Worm (Caenorhabditis elegans) whole organism, late embryonic: ENCODE data around the gene Y48A6C.4.

Source experiments
- C08G9.2 ChIP-seq: sonication (generic microtip); optimal IDR thresholded peaks from 2 replicates; lab custom pipeline; 2016; ENCODE audit warnings: mild to moderate bottlenecking, missing genetic modification characterization, moderate library complexity, missing compliant biosample characterization
- F13H6.1 ChIP-seq: sonication (generic microtip); optimal IDR thresholded peaks from 2 replicates; lab custom pipeline; 2016; ENCODE audit warnings: missing genetic modification characterization, missing compliant biosample characterization
- K02D7.2 ChIP-seq: sonication (generic microtip); optimal IDR thresholded peaks from 2 replicates; lab custom pipeline; 2017; ENCODE audit warnings: mild to moderate bottlenecking, missing genetic modification characterization, missing compliant biosample characterization
- T23F11.4 ChIP-seq: fragments of 200-800 bp; sonication (Bioruptor generic); optimal IDR thresholded peaks from 2 replicates; lab custom pipeline; 2018; ENCODE audit warnings: mild to moderate bottlenecking, missing genetic modification characterization, missing compliant biosample characterization
- ahr-1 ChIP-seq: sonication (generic microtip); optimal IDR thresholded peaks from 2 replicates; lab custom pipeline; 2016; ENCODE audit warnings: missing genetic modification characterization, missing compliant biosample characterization
- ceh-18 ChIP-seq: sonication (generic microtip); optimal IDR thresholded peaks from 2 replicates; lab custom pipeline; 2016; ENCODE audit warnings: missing genetic modification characterization, missing compliant biosample characterization
- ceh-2 ChIP-seq: sonication (generic microtip); optimal IDR thresholded peaks from 2 replicates; lab custom pipeline; 2016; ENCODE audit warnings: missing genotype, missing genetic modification characterization, missing compliant biosample characterization
- ceh-22 ChIP-seq: sonication (generic microtip); optimal IDR thresholded peaks from 2 replicates; lab custom pipeline; 2017; ENCODE audit warnings: missing biosample characterization, missing genetic modification characterization
- ceh-34 ChIP-seq: sonication (generic microtip); optimal IDR thresholded peaks from 2 replicates; lab custom pipeline; 2016; ENCODE audit warnings: mild to moderate bottlenecking, missing genetic modification characterization, missing compliant biosample characterization
- ceh-48 ChIP-seq: sonication (generic microtip); optimal IDR thresholded peaks from 2 replicates; lab custom pipeline; 2016; ENCODE audit warnings: missing genetic modification characterization, inconsistent platforms, missing compliant biosample characterization
- ceh-6 ChIP-seq: fragments of 200-800 bp; sonication (Bioruptor generic); optimal IDR thresholded peaks from 2 replicates; lab custom pipeline; 2018; ENCODE audit warnings: mild to moderate bottlenecking, missing genetic modification characterization, missing compliant biosample characterization
- ceh-9 ChIP-seq: sonication (generic microtip); optimal IDR thresholded peaks from 2 replicates; lab custom pipeline; 2016; ENCODE audit warnings: mild to moderate bottlenecking, missing genetic modification characterization, inconsistent platforms, missing compliant biosample characterization
- che-1 ChIP-seq: sonication (generic microtip); optimal IDR thresholded peaks from 2 replicates; lab custom pipeline; 2016; ENCODE audit warnings: mild to moderate bottlenecking, missing genetic modification characterization, missing compliant biosample characterization
- dve-1 ChIP-seq: sonication (generic microtip); optimal IDR thresholded peaks from 2 replicates; lab custom pipeline; 2017; ENCODE audit warnings: antibody characterized with exemption, mild to moderate bottlenecking, missing genetic modification characterization, missing compliant biosample characterization
- elt-2 ChIP-seq: sonication (generic microtip); optimal IDR thresholded peaks from 2 replicates; lab custom pipeline; 2016; ENCODE audit warnings: missing genetic modification reagents, missing genetic modification characterization, missing compliant biosample characterization
- elt-4 ChIP-seq: sonication (generic microtip); optimal IDR thresholded peaks from 2 replicates; lab custom pipeline; 2016; ENCODE audit warnings: missing genetic modification characterization, missing compliant biosample characterization
- ets-4 ChIP-seq: sonication (generic microtip); optimal IDR thresholded peaks from 2 replicates; lab custom pipeline; 2016; ENCODE audit warnings: missing genetic modification characterization, missing compliant biosample characterization
- eyg-1 ChIP-seq: sonication (generic microtip); optimal IDR thresholded peaks from 2 replicates; lab custom pipeline; 2016; ENCODE audit warnings: missing genotype, missing genetic modification characterization, missing compliant biosample characterization
- fax-1 ChIP-seq: sonication (generic microtip); optimal IDR thresholded peaks from 2 replicates; lab custom pipeline; 2016; ENCODE audit warnings: missing genotype, missing genetic modification characterization, missing compliant biosample characterization
- hlh-13 ChIP-seq: fragments of 200-800 bp; sonication (Bioruptor generic); optimal IDR thresholded peaks from 2 replicates; lab custom pipeline; 2018; ENCODE audit warnings: mild to moderate bottlenecking, missing genetic modification characterization, missing compliant biosample characterization
- hlh-15 ChIP-seq: sonication (generic microtip); optimal IDR thresholded peaks from 2 replicates; lab custom pipeline; 2016; ENCODE audit warnings: missing genetic modification characterization, missing compliant biosample characterization
- hlh-6 ChIP-seq: sonication (generic microtip); optimal IDR thresholded peaks from 2 replicates; lab custom pipeline; 2016; ENCODE audit warnings: missing genotype, missing genetic modification characterization, missing compliant biosample characterization
- lim-6 ChIP-seq: sonication (generic microtip); optimal IDR thresholded peaks from 2 replicates; lab custom pipeline; 2016; ENCODE audit warnings: missing genetic modification characterization, missing compliant biosample characterization
- lin-11 ChIP-seq: fragments of 200-800 bp; sonication (Bioruptor generic); optimal IDR thresholded peaks from 2 replicates; lab custom pipeline; 2018; ENCODE audit warnings: mild to moderate bottlenecking, missing genetic modification characterization, missing compliant biosample characterization
- madf-2 ChIP-seq: sonication (generic microtip); optimal IDR thresholded peaks from 2 replicates; lab custom pipeline; 2017; ENCODE audit warnings: missing genetic modification characterization, missing compliant biosample characterization
- nhr-11 ChIP-seq: fragments of 150-350 bp; optimal IDR thresholded peaks from 2 replicates; lab custom pipeline; 2014; ENCODE audit warnings: missing biosample characterization, missing genetic modification characterization
- nhr-232 ChIP-seq: sonication (generic microtip); optimal IDR thresholded peaks from 2 replicates; lab custom pipeline; 2016; ENCODE audit warnings: missing genetic modification characterization, missing compliant biosample characterization
- npax-4 ChIP-seq: sonication (generic microtip); optimal IDR thresholded peaks from 2 replicates; lab custom pipeline; 2016; ENCODE audit warnings: missing genetic modification characterization, missing compliant biosample characterization
- pag-3 ChIP-seq: sonication (generic microtip); optimal IDR thresholded peaks from 2 replicates; lab custom pipeline; 2016; ENCODE audit warnings: missing compliant biosample characterization, missing genetic modification characterization, borderline replicate concordance
- pat-9 ChIP-seq: fragments of 200-800 bp; sonication (Bioruptor generic); optimal IDR thresholded peaks from 2 replicates; lab custom pipeline; 2018; ENCODE audit warnings: mild to moderate bottlenecking, missing genetic modification characterization, moderate library complexity, missing compliant biosample characterization
- pax-1 ChIP-seq: fragments of 150-350 bp; optimal IDR thresholded peaks from 2 replicates; lab custom pipeline; 2014; ENCODE audit warnings: missing biosample characterization, missing genetic modification characterization
- pros-1 ChIP-seq: fragments of 150-350 bp; optimal IDR thresholded peaks from 2 replicates; lab custom pipeline; 2014; ENCODE audit warnings: missing biosample characterization, missing genetic modification reagents, missing genetic modification characterization
- rnt-1 ChIP-seq: sonication (generic microtip); optimal IDR thresholded peaks from 2 replicates; lab custom pipeline; 2016; ENCODE audit warnings: missing genetic modification characterization, missing compliant biosample characterization
- ttx-3 ChIP-seq: sonication (generic microtip); optimal IDR thresholded peaks from 2 replicates; lab custom pipeline; 2016; ENCODE audit warnings: missing genetic modification reagents, missing genetic modification characterization, missing compliant biosample characterization
- unc-86 ChIP-seq: sonication (generic microtip); optimal IDR thresholded peaks from 2 replicates; lab custom pipeline; 2016; ENCODE audit warnings: missing genetic modification characterization, missing compliant biosample characterization
- zip-5 ChIP-seq: sonication (generic microtip); optimal IDR thresholded peaks from 2 replicates; lab custom pipeline; 2016; ENCODE audit warnings: missing genetic modification characterization, missing compliant biosample characterization

The Y48A6C.4 gene

DNA sequence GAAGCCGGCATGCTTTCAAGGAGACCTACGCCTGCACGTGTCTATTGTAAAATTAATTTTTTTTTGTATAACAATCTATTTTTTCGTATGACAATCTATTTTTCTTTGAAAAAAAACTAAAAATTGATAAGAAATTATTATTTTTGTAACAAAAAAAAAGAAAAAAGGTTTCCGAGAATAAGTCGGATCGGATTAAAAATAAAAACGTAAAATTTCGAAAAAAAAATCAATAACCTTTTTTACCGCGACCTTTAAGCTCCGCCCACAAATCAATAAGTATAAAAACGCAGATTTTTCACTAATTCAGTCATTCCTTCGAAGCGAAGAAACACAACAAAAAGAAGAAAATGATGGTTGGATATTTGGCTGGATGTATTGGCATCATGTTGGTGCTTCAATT lies 40.2 kb upstream of the Y48A6C.4 start, which contains the start of gene W09D6.4:
W09D6.4 (plus strand) TSS at position 301 of the 400 bp plus-strand sequence.
- TF ChIP-seq ceh-9, result no peak
- TF ChIP-seq, all 69 proteins: peak for 0

DNA sequence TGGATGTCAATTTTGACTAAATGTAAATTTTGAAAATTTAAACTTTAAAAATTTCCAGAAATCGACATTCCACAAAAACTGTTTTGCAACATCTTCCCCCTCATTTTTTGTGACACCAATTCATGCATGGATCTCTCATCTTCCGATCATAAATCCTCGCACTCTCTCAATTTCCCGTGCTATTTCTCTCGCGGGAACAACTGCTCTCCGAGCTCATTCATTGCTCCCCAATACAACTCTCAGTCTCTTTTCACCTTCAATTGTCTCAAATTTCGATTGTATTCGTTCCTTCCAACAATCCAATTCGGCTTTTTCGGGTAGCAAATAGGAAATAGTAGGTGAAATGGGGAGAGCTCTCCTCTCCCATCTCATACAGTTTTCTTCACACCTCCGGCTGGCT lies 37.0 kb upstream of the Y48A6C.4 start:
- TF ChIP-seq ceh-18 (tag; lab: Kevin White, UChicago), result peak; percentile 18
- TF ChIP-seq F13H6.1 (tag; lab: Kevin White, UChicago), result no peak
- TF ChIP-seq ceh-22, result no peak
- no peak for TF ChIP-seq pros-1 (tag; lab: Kevin White, UChicago)
- TF ChIP-seq ceh-34 (tag; lab: Kevin White, UChicago), result peak; percentile 42
- no peak for TF ChIP-seq unc-86 (tag; lab: Kevin White, UChicago)
- no peak for TF ChIP-seq elt-4 (tag; lab: Kevin White, UChicago)
- no peak for TF ChIP-seq madf-2 (tag; lab: Kevin White, UChicago)
- TF ChIP-seq hlh-13 (GFP tag; lab: Kevin White, UChicago), result no peak
- no peak for TF ChIP-seq lim-6
- TF ChIP-seq T23F11.4, result no peak
- no peak for TF ChIP-seq lin-11 (tag; lab: Kevin White, UChicago)

DNA sequence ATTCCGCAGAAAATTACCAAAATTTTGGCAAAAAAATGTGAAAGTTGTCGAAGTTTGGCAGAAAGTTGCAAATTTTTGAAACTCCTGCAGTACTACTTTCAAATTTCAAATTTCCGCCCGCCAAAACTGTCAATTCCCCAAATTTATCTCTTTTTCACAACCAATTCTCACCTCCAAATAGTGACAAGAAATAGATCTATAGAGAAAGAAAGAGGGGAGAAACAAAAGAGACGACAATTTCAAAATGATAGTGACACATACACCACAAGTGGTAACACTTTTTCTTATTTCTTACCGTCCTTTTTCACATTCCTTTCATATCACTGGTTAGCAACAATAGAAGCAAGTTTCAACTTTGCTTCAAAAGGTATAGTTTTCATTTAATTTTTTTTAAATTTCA lies 35.6 kb upstream of the Y48A6C.4 start:
- no peak for TF ChIP-seq rnt-1 (tag; lab: Kevin White, UChicago)
- no peak for TF ChIP-seq ttx-3 (tag; lab: Kevin White, UChicago)
- TF ChIP-seq ceh-48 (tag; lab: Kevin White, UChicago), result no peak
- no peak for TF ChIP-seq npax-4 (tag; lab: Kevin White, UChicago)
- TF ChIP-seq fax-1 (tag; lab: Kevin White, UChicago), result no peak
- TF ChIP-seq nhr-11 (tag; lab: Kevin White, UChicago), result no peak
- no peak for TF ChIP-seq pag-3 (tag; lab: Kevin White, UChicago)
- no peak for TF ChIP-seq eyg-1 (tag; lab: Kevin White, UChicago)
- TF ChIP-seq ceh-9, result no peak
- TF ChIP-seq elt-2 (tag; lab: Kevin White, UChicago), result no peak
- TF ChIP-seq ceh-6 (GFP tag; lab: Kevin White, UChicago), result no peak
- no peak for TF ChIP-seq zip-5 (tag; lab: Kevin White, UChicago)
- TF ChIP-seq lim-6, result no peak
- TF ChIP-seq C08G9.2, result no peak
- TF ChIP-seq nhr-232 (tag; lab: Kevin White, UChicago), result no peak

DNA sequence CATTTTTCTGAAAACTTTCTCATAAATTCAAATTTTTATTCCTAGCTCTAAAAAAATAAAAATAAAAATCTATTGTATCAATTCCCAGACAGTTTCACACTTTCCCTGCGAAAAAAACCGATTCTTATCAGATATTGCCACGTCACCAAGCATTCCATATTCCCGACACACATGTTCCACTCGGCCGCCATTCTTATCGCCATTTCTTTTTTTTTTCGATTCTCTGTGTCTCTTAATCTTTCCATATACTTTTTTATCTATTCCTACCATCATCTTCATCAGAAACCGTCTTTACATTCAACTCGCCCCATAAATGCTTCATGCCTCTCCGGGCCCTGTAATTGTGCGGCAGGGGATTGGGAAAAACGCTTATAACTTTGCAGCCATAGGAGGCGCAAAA lies 32.2 kb upstream of the Y48A6C.4 start:
- TF ChIP-seq elt-2 (tag; lab: Kevin White, UChicago) (peak; percentile 52), pag-3 (tag; lab: Kevin White, UChicago) (no peak)

DNA sequence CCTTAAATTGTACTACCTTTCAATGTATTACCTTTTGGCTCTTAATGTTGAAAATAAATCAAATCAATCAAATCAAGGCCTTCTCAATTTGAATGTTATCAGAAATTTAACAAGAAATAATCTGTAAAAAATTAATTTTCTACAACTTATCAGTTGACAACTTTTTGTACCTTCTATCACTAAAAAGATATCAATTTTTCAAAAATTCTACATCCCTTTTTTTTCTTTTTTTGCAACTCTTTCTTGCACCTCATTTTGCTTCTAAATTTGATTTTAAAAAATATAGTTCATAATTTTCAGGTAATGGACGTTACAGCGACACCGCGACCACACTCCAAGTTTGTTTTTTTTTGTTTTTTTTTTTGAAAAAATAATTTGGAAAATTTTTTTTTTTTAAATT lies 31.4 kb upstream of the Y48A6C.4 start, which contains the start of gene W09D6.5:
W09D6.5 (plus strand) TSS at position 301 of the 400 bp plus-strand sequence.
- TF ChIP-seq che-1 (tag; lab: Kevin White, UChicago), result no peak
- no peak for TF ChIP-seq hlh-15 (tag; lab: Kevin White, UChicago)
- TF ChIP-seq ceh-48 (tag; lab: Kevin White, UChicago), result no peak
- no peak for TF ChIP-seq pat-9 (tag; lab: Kevin White, UChicago)
- no peak for TF ChIP-seq pax-1 (tag; lab: Kevin White, UChicago)
- TF ChIP-seq ahr-1 (tag; lab: Kevin White, UChicago), result no peak
- no peak for TF ChIP-seq ets-4 (tag; lab: Kevin White, UChicago)
- TF ChIP-seq pag-3 (tag; lab: Kevin White, UChicago), result no peak
- no peak for TF ChIP-seq hlh-6 (tag; lab: Kevin White, UChicago)
- no peak for TF ChIP-seq ceh-2 (tag; lab: Kevin White, UChicago)
- TF ChIP-seq ceh-9, result no peak
- TF ChIP-seq K02D7.2 (tag; lab: Kevin White, UChicago), result no peak
- TF ChIP-seq dve-1, result no peak
- no peak for TF ChIP-seq madf-2 (tag; lab: Kevin White, UChicago)
